Worm (Caenorhabditis elegans) whole organism, early embryonic: Measurements from ENCODE around the gene pho-14.

Experiments
- B0310.2 ChIP-seq: sonication (generic microtip); optimal IDR thresholded peaks from 2 replicates; lab custom pipeline; 2016; ENCODE audit warnings: mild to moderate bottlenecking, missing genetic modification characterization, missing compliant biosample characterization
- aly-1 ChIP-seq: sonication (generic microtip); optimal IDR thresholded peaks from 2 replicates; lab custom pipeline; 2016; ENCODE audit warnings: missing genetic modification characterization, missing compliant biosample characterization
- ama-1 ChIP-seq: fragments of 150-350 bp; optimal IDR thresholded peaks from 2 replicates; lab custom pipeline; 2014
- flt-1 ChIP-seq: fragments of 200-800 bp; sonication (Bioruptor generic); IDR thresholded peaks from 2 replicates; pipeline ENCODE4 v1.3.6; 2022; ENCODE audit warnings: missing genetic modification characterization, missing compliant biosample characterization
- hmbx-1 ChIP-seq: sonication (generic microtip); optimal IDR thresholded peaks from 2 replicates; lab custom pipeline; 2016; ENCODE audit warnings: mild to moderate bottlenecking, missing genetic modification characterization, missing compliant biosample characterization
- hmg-4 ChIP-seq: fragments of 200-800 bp; sonication (Bioruptor generic); optimal IDR thresholded peaks from 2 replicates; lab custom pipeline; 2018; ENCODE audit warnings: mild to moderate bottlenecking, missing genetic modification characterization, missing compliant biosample characterization
- hnd-1 ChIP-seq: sonication (generic microtip); optimal IDR thresholded peaks from 2 replicates; lab custom pipeline; 2016; ENCODE audit warnings: missing genetic modification characterization, missing compliant biosample characterization
- pes-1 ChIP-seq: fragments of 200-800 bp; sonication (Bioruptor generic); IDR thresholded peaks from 2 replicates; pipeline ENCODE4 v1.3.6; 2022; ENCODE audit warnings: missing genetic modification reagents, missing genetic modification characterization, missing compliant biosample characterization
- scrt-1 ChIP-seq: fragments of 200-800 bp; sonication (Bioruptor generic); IDR thresholded peaks from 2 replicates; pipeline ENCODE4 v1.3.6; 2022; ENCODE audit warnings: missing genetic modification characterization, missing compliant biosample characterization
- tbx-11 ChIP-seq: fragments of 200-800 bp; sonication (Bioruptor generic); IDR thresholded peaks from 2 replicates; pipeline ENCODE4 v1.3.6; 2022; ENCODE audit warnings: missing genetic modification characterization, missing compliant biosample characterization
- tra-4 ChIP-seq: sonication (generic microtip); optimal IDR thresholded peaks from 2 replicates; lab custom pipeline; 2017; ENCODE audit warnings: missing genetic modification characterization, missing compliant biosample characterization

DNA sequence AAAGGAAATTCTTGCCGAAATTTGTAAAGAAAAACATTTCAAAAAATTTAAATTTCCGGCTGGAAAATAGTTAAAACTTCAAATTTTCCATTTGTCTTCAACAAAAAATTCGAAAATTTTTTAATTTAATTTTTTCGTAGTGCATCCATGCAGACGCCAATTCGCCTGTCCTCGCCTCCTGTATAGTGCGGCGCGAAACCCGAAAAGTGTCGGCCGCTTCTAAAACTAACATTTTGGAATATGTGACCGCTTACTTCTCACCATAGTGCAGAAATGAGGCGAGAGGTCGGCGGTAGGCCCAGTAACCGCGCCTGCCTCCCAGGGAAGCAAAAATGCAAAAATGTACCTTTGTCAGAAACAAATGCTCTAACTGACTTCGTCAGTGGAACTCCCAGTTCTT, 15.9 kb upstream of the pho-14 start:
- TF ChIP-seq pes-1 (GFP tag; lab: Robert Waterston, UW) (no peak), hmbx-1 (tag; lab: Kevin White, UChicago) (no peak), tbx-11 (GFP tag; lab: Robert Waterston, UW) (no peak), B0310.2 (tag; lab: Kevin White, UChicago) (no peak), aly-1 (no peak), ama-1 (no peak), hnd-1 (tag; lab: Kevin White, UChicago) (no peak), flt-1 (no peak), scrt-1 (GFP tag; lab: Robert Waterston, UW) (no peak), tra-4 (no peak), hmg-4 (GFP tag; lab: Kevin White, UChicago) (no peak)
